Worm (Caenorhabditis elegans) whole organism, L4/young adult: Measurements from ENCODE around the gene F32H5.3.

Source experiments
- W03F9.2 ChIP-seq: fragments of 150-350 bp; optimal IDR thresholded peaks from 2 replicates; lab custom pipeline; 2014; ENCODE audit warnings: missing biosample characterization, missing genetic modification characterization
- dao-5 ChIP-seq: sonication (generic microtip); optimal IDR thresholded peaks from 2 replicates; lab custom pipeline; 2016; ENCODE audit warnings: missing genotype, missing genetic modification characterization, moderate library complexity, missing compliant biosample characterization
- him-1 ChIP-seq: sonication (generic microtip); optimal IDR thresholded peaks from 2 replicates; lab custom pipeline; 2016; ENCODE audit warnings: missing genotype, missing genetic modification reagents, missing genetic modification characterization, missing compliant biosample characterization

F32H5.3 gene

DNA sequence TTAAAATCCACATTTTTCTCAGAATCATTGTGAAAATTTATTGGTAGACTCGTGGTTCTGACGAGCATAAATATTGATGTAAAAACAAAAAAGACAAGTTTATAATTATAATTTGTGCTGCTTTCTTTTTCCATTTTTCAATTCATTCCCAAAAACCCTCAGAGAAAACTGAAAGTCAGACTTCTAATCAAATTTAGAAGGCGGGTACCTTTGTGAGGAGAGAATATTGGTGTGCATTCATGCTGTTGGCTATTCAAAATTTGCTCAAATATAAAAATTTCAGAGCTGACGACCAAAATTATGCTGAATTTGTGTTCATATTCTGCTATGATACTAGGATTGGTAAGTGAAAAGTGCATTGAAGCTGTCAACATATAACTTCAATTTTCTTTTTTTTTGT is 7.9 kb downstream of the F32H5.3 start, which contains the start of gene srx-125:
srx-125 (plus strand) TSS at position 301 of the 400 bp plus-strand sequence.
- no peak for TF ChIP-seq dao-5 (tag; lab: Kevin White, UChicago)
- TF ChIP-seq him-1, result no peak
- TF ChIP-seq W03F9.2 (tag; lab: Kevin White, UChicago), result no peak

- TF ChIP-seq W03F9.2 (tag; lab: Kevin White, UChicago) (no peak), dao-5 (tag; lab: Kevin White, UChicago) (no peak)
Observed at ce11 chrV:13369663-13370062, 10.5 kb downstream of the F32H5.3 start.

DNA sequence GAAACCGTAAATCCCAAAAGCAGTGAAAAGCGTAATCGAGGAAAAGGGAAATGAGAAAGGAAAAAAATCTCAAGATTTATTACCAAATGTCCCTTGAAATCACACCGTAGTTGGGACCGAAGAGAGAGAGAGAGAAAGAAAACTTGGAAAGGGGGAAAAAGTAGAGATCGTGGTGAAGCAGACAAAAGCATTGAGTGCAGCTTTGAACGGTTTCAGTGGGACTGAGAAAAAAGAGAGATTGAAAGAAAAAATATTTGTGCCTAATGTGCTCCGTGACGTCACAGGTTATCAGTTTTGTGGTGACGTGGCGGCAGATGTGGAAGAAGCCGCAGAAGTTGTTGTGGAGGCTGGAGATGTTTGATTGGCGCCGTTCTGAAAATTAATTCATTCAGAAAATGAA is 11.1 kb downstream of the F32H5.3 start:
- TF ChIP-seq him-1 (no peak), W03F9.2 (tag; lab: Kevin White, UChicago) (no peak), dao-5 (tag; lab: Kevin White, UChicago) (no peak)

ce11 chrV:13371336-13371735 is 12.2 kb downstream of the F32H5.3 start:
- no peak for TF ChIP-seq dao-5 (tag; lab: Kevin White, UChicago)
- no peak for TF ChIP-seq W03F9.2 (tag; lab: Kevin White, UChicago)
- TF ChIP-seq him-1, result no peak

ce11 chrV:13372821-13373220 is 13.7 kb downstream of the F32H5.3 start:
- TF ChIP-seq W03F9.2 (tag; lab: Kevin White, UChicago) (no peak), him-1 (no peak), dao-5 (tag; lab: Kevin White, UChicago) (no peak)

DNA sequence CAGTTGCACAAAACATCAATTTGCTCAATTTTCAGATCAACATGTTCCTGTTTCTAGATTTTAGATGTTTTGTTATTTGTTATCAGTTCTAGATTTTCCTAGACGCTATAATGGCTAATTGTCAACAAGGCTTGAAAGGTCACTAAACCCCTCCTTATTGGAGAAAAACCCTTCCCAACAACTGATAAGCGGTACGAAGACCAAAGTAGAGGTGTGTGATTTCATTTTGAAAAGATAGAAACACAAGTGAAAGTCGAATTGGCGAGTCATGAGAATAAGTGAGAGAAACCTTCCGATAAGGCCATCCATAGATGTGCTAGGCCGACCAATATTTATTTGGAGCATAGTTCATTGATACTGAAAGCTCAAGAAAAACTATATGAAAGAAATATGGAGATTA is 14.5 kb downstream of the F32H5.3 start:
- TF ChIP-seq him-1 (no peak), W03F9.2 (tag; lab: Kevin White, UChicago) (no peak), dao-5 (tag; lab: Kevin White, UChicago) (no peak)

ce11 chrV:13374532-13374931 is 15.4 kb downstream of the F32H5.3 start:
- TF ChIP-seq W03F9.2 (tag; lab: Kevin White, UChicago) (no peak), him-1 (no peak), dao-5 (tag; lab: Kevin White, UChicago) (no peak)

- TF ChIP-seq W03F9.2 (tag; lab: Kevin White, UChicago) (no peak), dao-5 (tag; lab: Kevin White, UChicago) (no peak), him-1 (no peak)
Observed at ce11 chrV:13375861-13376260, 16.7 kb downstream of the F32H5.3 start.

DNA sequence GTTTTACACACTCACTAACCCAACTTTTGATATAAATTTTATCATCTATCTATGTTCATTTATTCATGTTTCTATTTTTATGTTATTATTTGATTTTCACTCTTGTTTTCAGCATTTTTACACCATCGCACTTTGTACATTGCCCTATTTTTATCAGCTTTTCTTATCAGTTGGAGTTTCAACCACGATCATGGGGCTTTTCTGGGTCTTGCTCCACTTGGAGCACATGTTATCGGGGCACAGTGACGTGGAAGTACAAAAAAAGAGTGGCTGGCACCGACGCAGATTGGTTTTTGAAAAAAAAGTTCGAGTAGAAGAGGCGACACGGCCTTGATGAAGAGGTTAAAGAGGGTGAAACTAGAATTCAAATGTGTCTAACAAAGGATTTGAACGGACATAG is 18.0 kb downstream of the F32H5.3 start:
- TF ChIP-seq him-1 (no peak), dao-5 (tag; lab: Kevin White, UChicago) (no peak), W03F9.2 (tag; lab: Kevin White, UChicago) (no peak)

- TF ChIP-seq W03F9.2 (tag; lab: Kevin White, UChicago) (no peak), him-1 (no peak), dao-5 (tag; lab: Kevin White, UChicago) (no peak)
Observed at ce11 chrV:13380178-13380577, 21.0 kb downstream of the F32H5.3 start, which contains the start of gene ifbp-1. ifbp-1 (minus strand) TSS chrV:13380262.

DNA sequence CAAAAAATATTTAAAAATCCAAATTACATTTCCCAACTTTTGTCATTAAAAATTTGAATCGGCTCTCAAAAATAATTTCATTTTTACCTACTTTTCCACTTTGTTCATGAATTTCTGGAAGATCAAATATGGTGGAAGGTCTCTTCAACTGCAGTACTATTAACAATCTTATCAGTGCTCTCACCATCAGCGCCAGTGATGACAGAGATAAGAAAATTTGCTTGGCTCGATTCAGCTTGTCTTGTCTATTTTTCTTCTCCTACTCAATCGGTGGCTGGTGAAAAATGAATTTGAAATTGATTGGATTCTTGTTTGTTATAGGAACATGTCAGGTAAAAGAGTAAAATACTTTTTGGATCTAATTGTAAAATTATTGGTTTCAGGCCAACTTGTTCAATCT is 21.8 kb downstream of the F32H5.3 start, which contains the start of gene cpz-2:
cpz-2 (plus strand) TSS at position 210 of the 400 bp plus-strand sequence.
- TF ChIP-seq him-1 (no peak), W03F9.2 (tag; lab: Kevin White, UChicago) (no peak), dao-5 (tag; lab: Kevin White, UChicago) (no peak)

DNA sequence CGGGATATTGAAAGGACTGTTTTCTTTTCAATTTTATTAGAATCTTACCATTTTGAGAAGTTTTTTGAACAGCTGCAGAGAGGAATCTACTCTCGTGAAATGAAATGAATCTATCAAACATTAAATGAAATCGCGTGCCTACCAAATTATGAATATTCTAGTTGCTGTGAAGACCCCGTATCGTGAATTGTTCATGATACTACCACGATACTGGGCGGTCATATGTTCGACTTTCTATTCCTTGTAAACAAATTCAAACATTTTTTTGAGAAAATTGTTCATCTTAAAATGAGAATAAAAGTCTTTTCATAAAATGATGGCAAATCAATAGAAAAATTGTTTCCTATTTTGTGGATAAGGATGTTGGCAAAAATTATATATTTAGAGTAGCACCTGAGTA is 26.7 kb downstream of the F32H5.3 start, which contains the start of gene gcy-34:
gcy-34 (minus strand) TSS at position 101 of the 400 bp plus-strand sequence.
- TF ChIP-seq him-1 (no peak), W03F9.2 (tag; lab: Kevin White, UChicago) (no peak), dao-5 (tag; lab: Kevin White, UChicago) (no peak)

- no peak for TF ChIP-seq dao-5 (tag; lab: Kevin White, UChicago)
- TF ChIP-seq W03F9.2 (tag; lab: Kevin White, UChicago), result no peak
- no peak for TF ChIP-seq him-1
Observed at ce11 chrV:13387472-13387871, 28.3 kb downstream of the F32H5.3 start.

DNA sequence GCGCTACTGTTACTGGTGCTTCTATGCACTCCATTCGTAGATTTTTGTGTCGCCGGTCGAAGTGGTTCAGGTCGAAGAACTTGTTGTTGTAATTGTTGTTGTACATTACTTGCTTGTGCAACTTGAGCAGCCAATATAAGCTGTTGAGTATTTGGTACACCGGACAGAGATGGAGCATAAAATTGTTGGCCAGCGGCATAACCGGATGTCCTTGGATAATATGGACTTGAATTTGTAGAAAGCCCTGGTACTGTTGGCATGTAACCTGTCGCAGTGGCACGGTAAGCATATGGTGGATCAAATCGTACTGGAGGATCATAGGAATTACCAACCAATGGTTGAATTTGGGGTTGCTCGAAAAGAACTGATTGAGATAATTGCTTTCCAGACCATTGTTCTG is 29.8 kb downstream of the F32H5.3 start:
- TF ChIP-seq dao-5 (tag; lab: Kevin White, UChicago) (no peak), him-1 (no peak), W03F9.2 (tag; lab: Kevin White, UChicago) (no peak)

DNA sequence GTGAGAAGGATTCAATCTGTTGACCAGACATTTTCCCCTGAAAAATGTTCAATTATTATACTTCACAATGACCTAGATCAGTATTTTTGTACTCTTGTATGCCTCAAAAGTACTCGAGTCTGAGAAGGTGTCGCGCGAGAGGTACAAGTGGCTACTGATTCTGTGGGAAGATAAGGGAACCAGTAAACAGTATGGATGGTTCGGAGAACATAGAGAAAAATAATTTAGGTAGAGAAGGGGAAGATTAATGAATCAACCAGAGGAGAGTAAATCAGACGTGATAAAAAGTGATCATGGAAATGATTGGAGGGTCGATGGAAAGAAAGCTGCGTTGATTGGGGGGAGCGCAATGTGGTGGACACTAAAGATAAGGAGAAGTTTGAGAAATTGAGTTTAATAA is 30.3 kb downstream of the F32H5.3 start:
- TF ChIP-seq him-1, result no peak
- TF ChIP-seq dao-5 (tag; lab: Kevin White, UChicago), result no peak
- no peak for TF ChIP-seq W03F9.2 (tag; lab: Kevin White, UChicago)
